Worm (Caenorhabditis elegans) whole organism, late embryonic: ENCODE results near the gene B0238.12.

Source experiments
- F13H6.1 ChIP-seq: sonication (generic microtip); optimal IDR thresholded peaks from 2 replicates; lab custom pipeline; 2016; ENCODE audit warnings: missing genetic modification characterization, missing compliant biosample characterization
- K02D7.2 ChIP-seq: sonication (generic microtip); optimal IDR thresholded peaks from 2 replicates; lab custom pipeline; 2017; ENCODE audit warnings: mild to moderate bottlenecking, missing genetic modification characterization, missing compliant biosample characterization
- ceh-18 ChIP-seq: sonication (generic microtip); optimal IDR thresholded peaks from 2 replicates; lab custom pipeline; 2016; ENCODE audit warnings: missing genetic modification characterization, missing compliant biosample characterization
- ceh-48 ChIP-seq: sonication (generic microtip); optimal IDR thresholded peaks from 2 replicates; lab custom pipeline; 2016; ENCODE audit warnings: missing genetic modification characterization, inconsistent platforms, missing compliant biosample characterization
- elt-4 ChIP-seq: sonication (generic microtip); optimal IDR thresholded peaks from 2 replicates; lab custom pipeline; 2016; ENCODE audit warnings: missing genetic modification characterization, missing compliant biosample characterization
- gmeb-2 ChIP-seq: sonication (generic microtip); optimal IDR thresholded peaks from 2 replicates; lab custom pipeline; 2016; ENCODE audit warnings: missing genetic modification characterization, inconsistent platforms, missing compliant biosample characterization
- pat-9 ChIP-seq: fragments of 200-800 bp; sonication (Bioruptor generic); optimal IDR thresholded peaks from 2 replicates; lab custom pipeline; 2018; ENCODE audit warnings: mild to moderate bottlenecking, missing genetic modification characterization, moderate library complexity, missing compliant biosample characterization
- tbx-7 ChIP-seq: sonication (generic microtip); optimal IDR thresholded peaks from 2 replicates; lab custom pipeline; 2016; ENCODE audit warnings: missing genotype, missing genetic modification characterization, missing compliant biosample characterization
- unc-55 ChIP-seq: sonication (generic microtip); optimal IDR thresholded peaks from 2 replicates; lab custom pipeline; 2017; ENCODE audit warnings: missing biosample characterization, missing genetic modification reagents, missing genetic modification characterization

Gene B0238.12

ce11 chrV:5314104-5314503, 48.5 kb downstream of the B0238.12 start, which contains the start of gene C10G8.2:
C10G8.2 (plus strand) TSS chrV:5314404.
- TF ChIP-seq ceh-48 (tag; lab: Kevin White, UChicago) (no peak), pat-9 (no peak), gmeb-2 (tag; lab: Kevin White, UChicago) (no peak), ceh-18 (tag; lab: Kevin White, UChicago) (no peak), F13H6.1 (tag; lab: Kevin White, UChicago) (no peak), tbx-7 (tag; lab: Kevin White, UChicago) (no peak), K02D7.2 (no peak)

ce11 chrV:5318349-5318748, 52.7 kb downstream of the B0238.12 start:
- TF ChIP-seq elt-4 (tag; lab: Kevin White, UChicago) (no peak), unc-55 (GFP tag; lab: Kevin White, UChicago) (peak; percentile 68)
